Worm (Caenorhabditis elegans) whole organism, L2 larva: ENCODE data around the gene F29B9.8.

ENCODE experiments used
- C34F6.9 ChIP-seq: fragments of 150-350 bp; optimal IDR thresholded peaks from 2 replicates; lab custom pipeline; 2014; ENCODE audit warnings: missing biosample characterization, missing genetic modification characterization
- R02D3.7 ChIP-seq: fragments of 150-350 bp; optimal IDR thresholded peaks from 2 replicates; lab custom pipeline; 2014; ENCODE audit warnings: missing biosample characterization, missing genetic modification characterization
- Y55F3AM.14 ChIP-seq: fragments of 200-800 bp; sonication (Bioruptor generic); optimal IDR thresholded peaks from 2 replicates; lab custom pipeline; 2018; ENCODE audit warnings: mild to moderate bottlenecking, missing genetic modification characterization, missing compliant biosample characterization
- alr-1 ChIP-seq: fragments of 150-350 bp; optimal IDR thresholded peaks from 2 replicates; lab custom pipeline; 2014; ENCODE audit warnings: missing biosample characterization, missing genetic modification characterization
- ama-1 ChIP-seq: fragments of 150-350 bp; optimal IDR thresholded peaks from 2 replicates; lab custom pipeline; 2018; ENCODE audit warnings: inconsistent platforms
- blmp-1 ChIP-seq: sonication (generic microtip); optimal IDR thresholded peaks from 2 replicates; lab custom pipeline; 2017; ENCODE audit warnings: missing genetic modification characterization, mild to moderate bottlenecking, missing compliant biosample characterization, antibody characterized with exemption, moderate library complexity; ENCODE audit not compliant: insufficient read depth
- dmd-4 ChIP-seq: sonication (generic microtip); optimal IDR thresholded peaks from 2 replicates; lab custom pipeline; 2017; ENCODE audit warnings: missing biosample characterization, missing genetic modification characterization
- egl-27 ChIP-seq: sonication (generic microtip); optimal IDR thresholded peaks from 3 replicates; lab custom pipeline; 2017; ENCODE audit warnings: missing biosample characterization, missing genetic modification reagents, missing genetic modification characterization
- elt-1 ChIP-seq: fragments of 150-350 bp; optimal IDR thresholded peaks from 2 replicates; lab custom pipeline; 2014; ENCODE audit warnings: missing biosample characterization, missing genetic modification characterization
- elt-3 ChIP-seq: sonication (generic microtip); optimal IDR thresholded peaks from 2 replicates; lab custom pipeline; 2017; ENCODE audit warnings: missing biosample characterization, missing genetic modification characterization
- gmeb-1 ChIP-seq: fragments of 150-350 bp; optimal IDR thresholded peaks from 2 replicates; lab custom pipeline; 2014; ENCODE audit warnings: missing biosample characterization, missing genetic modification characterization
- lin-13 ChIP-seq: fragments of 150-350 bp; optimal IDR thresholded peaks from 2 replicates; lab custom pipeline; 2014; ENCODE audit warnings: missing biosample characterization, missing genetic modification reagents, missing genetic modification characterization
- lsy-2 ChIP-seq, 2 experiments: fragments of 150-350 bp in 1 of 2; sonication (generic microtip) in 1 of 2; optimal IDR thresholded peaks; 2 replicates each; lab custom pipeline; 2014 to 2017; ENCODE audit warnings: missing biosample characterization in 2 of 2, missing genetic modification characterization in 2 of 2
- mbf-1 ChIP-seq: sonication (generic microtip); optimal IDR thresholded peaks from 2 replicates; lab custom pipeline; 2017; ENCODE audit warnings: missing biosample characterization, missing genetic modification characterization
- mdl-1 ChIP-seq, 2 experiments: fragments of 150-350 bp in 1 of 2; sonication (generic microtip) in 1 of 2; optimal IDR thresholded peaks; 2 replicates each; lab custom pipeline; 2017; ENCODE audit warnings: missing biosample characterization in 2 of 2, missing genetic modification characterization in 2 of 2
- nhr-10 ChIP-seq: sonication (generic microtip); optimal IDR thresholded peaks from 2 replicates; lab custom pipeline; 2017; ENCODE audit warnings: missing biosample characterization, missing genetic modification characterization
- nhr-11 ChIP-seq: fragments of 150-350 bp; optimal IDR thresholded peaks from 2 replicates; lab custom pipeline; 2014; ENCODE audit warnings: missing biosample characterization, missing genetic modification characterization
- nhr-12 ChIP-seq: fragments of 150-350 bp; optimal IDR thresholded peaks from 2 replicates; lab custom pipeline; 2014; ENCODE audit warnings: missing biosample characterization, missing genetic modification characterization
- nhr-129 ChIP-seq: fragments of 150-350 bp; optimal IDR thresholded peaks from 2 replicates; lab custom pipeline; 2014; ENCODE audit warnings: missing biosample characterization, missing genetic modification characterization
- nhr-21 ChIP-seq: fragments of 150-350 bp; optimal IDR thresholded peaks from 2 replicates; lab custom pipeline; 2014; ENCODE audit warnings: missing biosample characterization, missing genetic modification characterization
- nhr-237 ChIP-seq: fragments of 150-350 bp; optimal IDR thresholded peaks from 2 replicates; lab custom pipeline; 2014; ENCODE audit warnings: missing biosample characterization, missing genetic modification characterization
- nhr-25 ChIP-seq: fragments of 150-350 bp; sonication (generic microtip); optimal IDR thresholded peaks from 3 replicates; lab custom pipeline; 2014; ENCODE audit warnings: missing biosample characterization, missing genetic modification characterization
- peb-1 ChIP-seq: fragments of 150-350 bp; optimal IDR thresholded peaks from 2 replicates; lab custom pipeline; 2014; ENCODE audit warnings: missing biosample characterization, missing genetic modification characterization
- skn-1 ChIP-seq: sonication (generic microtip); optimal IDR thresholded peaks from 2 replicates; lab custom pipeline; 2017; ENCODE audit warnings: missing biosample characterization, missing genetic modification characterization
- sma-3 ChIP-seq: sonication (generic microtip); optimal IDR thresholded peaks from 2 replicates; lab custom pipeline; 2016; ENCODE audit warnings: missing genetic modification reagents, missing genetic modification characterization, missing compliant biosample characterization
- sma-9 ChIP-seq, 2 experiments: fragments of 150-350 bp in 1 of 2; sonication (generic microtip) in 1 of 2; optimal IDR thresholded peaks; 2 replicates each; lab custom pipeline; 2014 to 2016; ENCODE audit warnings: missing genetic modification characterization in 2 of 2, mild to moderate bottlenecking in 1 of 2, missing biosample characterization in 1 of 2, missing compliant biosample characterization in 1 of 2, missing genetic modification reagents in 1 of 2, moderate library complexity in 1 of 2
- unc-55 ChIP-seq: fragments of 150-350 bp; sonication (generic microtip); optimal IDR thresholded peaks from 3 replicates; lab custom pipeline; 2014; ENCODE audit warnings: missing biosample characterization, missing genetic modification reagents, missing genetic modification characterization
- ztf-4 ChIP-seq: fragments of 150-350 bp; optimal IDR thresholded peaks from 2 replicates; lab custom pipeline; 2014; ENCODE audit warnings: missing biosample characterization, missing genetic modification characterization

The F29B9.8 gene

ce11 chrIV:4686898-4687297 is 39.4 kb downstream of the F29B9.8 start:
- TF ChIP-seq lin-13 (GFP tag; lab: Kevin White, UChicago): no peak
- TF ChIP-seq alr-1 (tag; lab: Kevin White, UChicago): no peak
- no peak for TF ChIP-seq ama-1 (lab: Kevin White, UChicago)
- TF ChIP-seq nhr-10: no peak
- no peak for TF ChIP-seq sma-3
- TF ChIP-seq nhr-11 (tag; lab: Kevin White, UChicago): no peak
- no peak for TF ChIP-seq elt-3
- TF ChIP-seq nhr-21 (tag; lab: Kevin White, UChicago): no peak
- TF ChIP-seq lsy-2 (tag; optimal IDR thresholded peaks at IDR 0.05; lab: Kevin White, UChicago): no peak
- no peak for TF ChIP-seq ztf-4 (tag; lab: Kevin White, UChicago)
- TF ChIP-seq R02D3.7 (tag; lab: Kevin White, UChicago): no peak
- no peak for TF ChIP-seq nhr-129 (tag; lab: Kevin White, UChicago)
- TF ChIP-seq skn-1: no peak

- TF ChIP-seq sma-9 (GFP tag; optimal IDR thresholded peaks at IDR 0.05; lab: Kevin White, UChicago): no peak
- TF ChIP-seq sma-9 (tag; optimal IDR thresholded peaks at IDR 0.05; lab: Kevin White, UChicago): no peak
- TF ChIP-seq blmp-1 (tag; lab: Kevin White, UChicago): peak; percentile 61
Measured at ce11 chrIV:4688221-4688620, 40.7 kb downstream of the F29B9.8 start, which contains the start of gene bus-4. bus-4 (plus strand) TSS chrIV:4688269.

- TF ChIP-seq peb-1 (tag; lab: Kevin White, UChicago) (no peak), nhr-12 (tag; lab: Kevin White, UChicago) (no peak), nhr-237 (tag; lab: Kevin White, UChicago) (no peak), mdl-1 (tag; optimal IDR thresholded peaks at IDR 0.05; lab: Kevin White, UChicago) (no peak), elt-1 (tag; lab: Kevin White, UChicago) (no peak), R02D3.7 (tag; lab: Kevin White, UChicago) (no peak), nhr-10 (no peak), C34F6.9 (no peak), nhr-21 (tag; lab: Kevin White, UChicago) (no peak), lsy-2 (tag; optimal IDR thresholded peaks at IDR 0.05; lab: Kevin White, UChicago) (no peak), gmeb-1 (no peak), alr-1 (tag; lab: Kevin White, UChicago) (no peak), nhr-25 (tag; lab: Kevin White, UChicago) (no peak), dmd-4 (tag; lab: Kevin White, UChicago) (no peak), egl-27 (tag; lab: Kevin White, UChicago) (no peak), elt-3 (no peak), unc-55 (GFP tag; lab: Kevin White, UChicago) (no peak), mbf-1 (tag; lab: Kevin White, UChicago) (no peak), Y55F3AM.14 (GFP tag; lab: Kevin White, UChicago) (no peak), sma-9 (GFP tag; optimal IDR thresholded peaks at IDR 0.05; lab: Kevin White, UChicago) (no peak), sma-9 (tag; optimal IDR thresholded peaks at IDR 0.05; lab: Kevin White, UChicago) (no peak)
Measured at ce11 chrIV:4692463-4692862, 45.0 kb downstream of the F29B9.8 start, which contains the start of gene spe-51. spe-51 (plus strand) TSS chrIV:4692763.
